Worm (Caenorhabditis elegans): ENCODE data around the gene ugt-41.
A peak's percentile ranks its signal among the peaks of the same experiment; 100 is the strongest.

ugt-41 gene

ce11 chrV:7145250-7145850 is 18.0 kb downstream of the ugt-41 start, which contains the start of gene ugt-37:
ugt-37 (minus strand) TSS chrV:7145318.
- no peak for TF ChIP-seq tbx-37 (GFP tag; conservative IDR thresholded peaks at IDR 0.05)
- no peak for TF ChIP-seq aly-1 (tag; optimal IDR thresholded peaks at IDR 0.05)
- no peak for TF ChIP-seq B0310.2 (tag; optimal IDR thresholded peaks at IDR 0.05)
- TF ChIP-seq ceh-36 (tag; optimal IDR thresholded peaks at IDR 0.05) = no peak
- no peak for TF ChIP-seq sea-1 (GFP tag; conservative IDR thresholded peaks at IDR 0.05)
- no peak for TF ChIP-seq scrt-1 (GFP tag; IDR thresholded peaks at IDR 0.05)
- TF ChIP-seq tbx-11 (GFP tag; IDR thresholded peaks at IDR 0.05) = no peak
- TF ChIP-seq ama-1 (optimal IDR thresholded peaks at IDR 0.05) = no peak
- no peak for TF ChIP-seq hmbx-1 (tag; optimal IDR thresholded peaks at IDR 0.05)
- TF ChIP-seq ets-7 (tag; optimal IDR thresholded peaks at IDR 0.05) = no peak

ce11 chrV:7142661-7143060 is 20.7 kb downstream of the ugt-41 start:
- TF ChIP-seq sea-1 (GFP tag; conservative IDR thresholded peaks at IDR 0.05) (0 out of 2 replicates have a peak, but pooled peaks have one; percentile 37), ets-7 (tag; optimal IDR thresholded peaks at IDR 0.05) (no peak), tra-4 (tag; optimal IDR thresholded peaks at IDR 0.05) (no peak), hnd-1 (tag; optimal IDR thresholded peaks at IDR 0.05) (no peak), tbx-11 (GFP tag; IDR thresholded peaks at IDR 0.05) (0 out of 2 replicates have a peak, but pooled peaks have one; percentile 29)

- no peak for TF ChIP-seq hnd-1 (tag; optimal IDR thresholded peaks at IDR 0.05)
- TF ChIP-seq ceh-13 (GFP tag; optimal IDR thresholded peaks at IDR 0.05) = no peak
- no peak for TF ChIP-seq hmg-4 (GFP tag; optimal IDR thresholded peaks at IDR 0.05)
- TF ChIP-seq flt-1 (GFP tag; IDR thresholded peaks at IDR 0.05) = no peak
- no peak for TF ChIP-seq B0310.2 (tag; optimal IDR thresholded peaks at IDR 0.05)
- no peak for TF ChIP-seq F13C5.2 (tag; optimal IDR thresholded peaks at IDR 0.05)
- TF ChIP-seq aly-1 (tag; optimal IDR thresholded peaks at IDR 0.05) = no peak
- no peak for TF ChIP-seq pes-1 (GFP tag; IDR thresholded peaks at IDR 0.05)
- no peak for TF ChIP-seq hmbx-1 (tag; optimal IDR thresholded peaks at IDR 0.05)
- TF ChIP-seq tbx-37 (GFP tag; conservative IDR thresholded peaks at IDR 0.05) = no peak
- no peak for TF ChIP-seq sea-1 (GFP tag; conservative IDR thresholded peaks at IDR 0.05)
- TF ChIP-seq scrt-1 (GFP tag; IDR thresholded peaks at IDR 0.05) = no peak
Observed at ce11 chrV:7141864-7142263, 21.5 kb downstream of the ugt-41 start, which contains the start of gene ugt-40. ugt-40 (minus strand) TSS chrV:7141964.

ce11 chrV:7140368-7140767 is 23.0 kb downstream of the ugt-41 start:
- TF ChIP-seq ceh-13 (GFP tag; optimal IDR thresholded peaks at IDR 0.05) = no peak
- TF ChIP-seq tbx-37 (GFP tag; conservative IDR thresholded peaks at IDR 0.05) = no peak
- TF ChIP-seq ceh-36 (tag; optimal IDR thresholded peaks at IDR 0.05) = no peak

ce11 chrV:7138320-7138719 is 25.1 kb downstream of the ugt-41 start, which contains the start of gene str-112:
str-112 (minus strand) TSS chrV:7138420.
- TF ChIP-seq sea-1 (GFP tag; conservative IDR thresholded peaks at IDR 0.05) (no peak), F13C5.2 (tag; optimal IDR thresholded peaks at IDR 0.05) (no peak), hmbx-1 (tag; optimal IDR thresholded peaks at IDR 0.05) (no peak), flt-1 (GFP tag; IDR thresholded peaks at IDR 0.05) (no peak), ama-1 (optimal IDR thresholded peaks at IDR 0.05) (no peak), B0310.2 (tag; optimal IDR thresholded peaks at IDR 0.05) (no peak), ets-7 (tag; optimal IDR thresholded peaks at IDR 0.05) (no peak), scrt-1 (GFP tag; IDR thresholded peaks at IDR 0.05) (no peak)

- TF ChIP-seq ceh-13 (GFP tag; optimal IDR thresholded peaks at IDR 0.05) = no peak
- TF ChIP-seq flt-1 (GFP tag; IDR thresholded peaks at IDR 0.05) = no peak
- TF ChIP-seq F13C5.2 (tag; optimal IDR thresholded peaks at IDR 0.05) = no peak
- no peak for TF ChIP-seq aly-1 (tag; optimal IDR thresholded peaks at IDR 0.05)
- no peak for TF ChIP-seq scrt-1 (GFP tag; IDR thresholded peaks at IDR 0.05)
- no peak for TF ChIP-seq tbx-37 (GFP tag; conservative IDR thresholded peaks at IDR 0.05)
- TF ChIP-seq tbx-11 (GFP tag; IDR thresholded peaks at IDR 0.05) = no peak
- no peak for TF ChIP-seq ceh-36 (tag; optimal IDR thresholded peaks at IDR 0.05)
- no peak for TF ChIP-seq B0310.2 (tag; optimal IDR thresholded peaks at IDR 0.05)
- no peak for TF ChIP-seq tra-4 (tag; optimal IDR thresholded peaks at IDR 0.05)
- TF ChIP-seq hnd-1 (tag; optimal IDR thresholded peaks at IDR 0.05) = no peak
- no peak for TF ChIP-seq sea-1 (GFP tag; conservative IDR thresholded peaks at IDR 0.05)
- TF ChIP-seq pes-1 (GFP tag; IDR thresholded peaks at IDR 0.05) = no peak
- TF ChIP-seq hmg-4 (GFP tag; optimal IDR thresholded peaks at IDR 0.05) = no peak
- no peak for TF ChIP-seq ama-1 (optimal IDR thresholded peaks at IDR 0.05)
- TF ChIP-seq ets-7 (tag; optimal IDR thresholded peaks at IDR 0.05) = no peak
- no peak for TF ChIP-seq hmbx-1 (tag; optimal IDR thresholded peaks at IDR 0.05)
Observed at ce11 chrV:7136859-7137258, 26.5 kb downstream of the ugt-41 start.

- TF ChIP-seq sea-1 (GFP tag; conservative IDR thresholded peaks at IDR 0.05) (no peak), ceh-36 (tag; optimal IDR thresholded peaks at IDR 0.05) (no peak), ceh-13 (GFP tag; optimal IDR thresholded peaks at IDR 0.05) (no peak), aly-1 (tag; optimal IDR thresholded peaks at IDR 0.05) (no peak), scrt-1 (GFP tag; IDR thresholded peaks at IDR 0.05) (no peak), tbx-11 (GFP tag; IDR thresholded peaks at IDR 0.05) (no peak), pes-1 (GFP tag; IDR thresholded peaks at IDR 0.05) (no peak), hmbx-1 (tag; optimal IDR thresholded peaks at IDR 0.05) (no peak), flt-1 (GFP tag; IDR thresholded peaks at IDR 0.05) (no peak)
Observed at ce11 chrV:7133963-7134362, 29.4 kb downstream of the ugt-41 start, which contains the start of gene F10D2.16. F10D2.16 (plus strand) TSS chrV:7134263.

- no peak for TF ChIP-seq F13C5.2 (tag; optimal IDR thresholded peaks at IDR 0.05)
Observed at ce11 chrV:7132248-7132647, 31.1 kb downstream of the ugt-41 start, which contains the start of gene sre-10. sre-10 (plus strand) TSS chrV:7132548.
